Worm (Caenorhabditis elegans) whole organism, early embryonic: ENCODE measurements around the gene R07B1.9.

ENCODE experiments used
- B0310.2 ChIP-seq: sonication (generic microtip); optimal IDR thresholded peaks from 2 replicates; lab custom pipeline; 2016; ENCODE audit warnings: mild to moderate bottlenecking, missing genetic modification characterization, missing compliant biosample characterization
- F13C5.2 ChIP-seq: sonication (generic microtip); optimal IDR thresholded peaks from 2 replicates; lab custom pipeline; 2017; ENCODE audit warnings: mild to moderate bottlenecking, missing genetic modification characterization, inconsistent platforms, missing compliant biosample characterization
- aly-1 ChIP-seq: sonication (generic microtip); optimal IDR thresholded peaks from 2 replicates; lab custom pipeline; 2016; ENCODE audit warnings: missing genetic modification characterization, missing compliant biosample characterization
- ama-1 ChIP-seq: fragments of 150-350 bp; optimal IDR thresholded peaks from 2 replicates; lab custom pipeline; 2014
- ceh-13 ChIP-seq: fragments of 200-800 bp; sonication (Bioruptor generic); optimal IDR thresholded peaks from 2 replicates; lab custom pipeline; 2018; ENCODE audit warnings: mild to moderate bottlenecking, missing genetic modification characterization, missing compliant biosample characterization
- ceh-36 ChIP-seq: sonication (generic microtip); optimal IDR thresholded peaks from 2 replicates; lab custom pipeline; 2016; ENCODE audit warnings: missing genetic modification characterization, inconsistent platforms, missing compliant biosample characterization
- ets-7 ChIP-seq: sonication (generic microtip); optimal IDR thresholded peaks from 2 replicates; lab custom pipeline; 2016; ENCODE audit warnings: missing genotype, missing genetic modification characterization, missing compliant biosample characterization
- flt-1 ChIP-seq: fragments of 200-800 bp; sonication (Bioruptor generic); IDR thresholded peaks from 2 replicates; pipeline ENCODE4 v1.3.6; 2022; ENCODE audit warnings: missing genetic modification characterization, missing compliant biosample characterization
- hmbx-1 ChIP-seq: sonication (generic microtip); optimal IDR thresholded peaks from 2 replicates; lab custom pipeline; 2016; ENCODE audit warnings: mild to moderate bottlenecking, missing genetic modification characterization, missing compliant biosample characterization
- hmg-4 ChIP-seq: fragments of 200-800 bp; sonication (Bioruptor generic); optimal IDR thresholded peaks from 2 replicates; lab custom pipeline; 2018; ENCODE audit warnings: mild to moderate bottlenecking, missing genetic modification characterization, missing compliant biosample characterization
- hnd-1 ChIP-seq: sonication (generic microtip); optimal IDR thresholded peaks from 2 replicates; lab custom pipeline; 2016; ENCODE audit warnings: missing genetic modification characterization, missing compliant biosample characterization
- pes-1 ChIP-seq: fragments of 200-800 bp; sonication (Bioruptor generic); IDR thresholded peaks from 2 replicates; pipeline ENCODE4 v1.3.6; 2022; ENCODE audit warnings: missing genetic modification reagents, missing genetic modification characterization, missing compliant biosample characterization
- scrt-1 ChIP-seq: fragments of 200-800 bp; sonication (Bioruptor generic); IDR thresholded peaks from 2 replicates; pipeline ENCODE4 v1.3.6; 2022; ENCODE audit warnings: missing genetic modification characterization, missing compliant biosample characterization
- sea-1 ChIP-seq: fragments of 200-800 bp; sonication (Bioruptor generic); conservative IDR thresholded peaks from 2 replicates; pipeline ENCODE4 v1.3.6; 2022; ENCODE audit warnings: missing genetic modification characterization, missing compliant biosample characterization
- tbx-11 ChIP-seq: fragments of 200-800 bp; sonication (Bioruptor generic); IDR thresholded peaks from 2 replicates; pipeline ENCODE4 v1.3.6; 2022; ENCODE audit warnings: missing genetic modification characterization, missing compliant biosample characterization
- tbx-37 ChIP-seq: fragments of 200-800 bp; sonication (Bioruptor generic); conservative IDR thresholded peaks from 2 replicates; pipeline ENCODE4 v1.3.6; 2022; ENCODE audit warnings: missing genetic modification reagents, missing genetic modification characterization, missing compliant biosample characterization
- tra-4 ChIP-seq: sonication (generic microtip); optimal IDR thresholded peaks from 2 replicates; lab custom pipeline; 2017; ENCODE audit warnings: missing genetic modification characterization, missing compliant biosample characterization

R07B1.9 gene

ce11 chrX:9927993-9928392 lies 50.8 kb downstream of the R07B1.9 start:
- no peak for TF ChIP-seq F13C5.2 (tag; lab: Kevin White, UChicago)
- TF ChIP-seq tbx-11, result no peak
- no peak for TF ChIP-seq pes-1 (GFP tag; lab: Robert Waterston, UW)
- TF ChIP-seq aly-1 (tag; lab: Kevin White, UChicago), result no peak
- TF ChIP-seq scrt-1 (GFP tag; lab: Robert Waterston, UW), result no peak
- no peak for TF ChIP-seq ceh-36
- no peak for TF ChIP-seq flt-1 (GFP tag; lab: Robert Waterston, UW)
- no peak for TF ChIP-seq hnd-1 (tag; lab: Kevin White, UChicago)
- no peak for TF ChIP-seq B0310.2 (tag; lab: Kevin White, UChicago)
- TF ChIP-seq sea-1 (GFP tag; lab: Robert Waterston, UW), result no peak
- TF ChIP-seq tra-4, result no peak
- TF ChIP-seq ama-1 (lab: Kevin White, UChicago), result no peak
- TF ChIP-seq ets-7 (tag; lab: Kevin White, UChicago), result no peak
- no peak for TF ChIP-seq ceh-13
- no peak for TF ChIP-seq hmbx-1
- TF ChIP-seq tbx-37 (GFP tag; lab: Robert Waterston, UW), result no peak
- no peak for TF ChIP-seq hmg-4
